Fruit fly (Drosophila melanogaster) whole organism, embryonic: Measurements from ENCODE around the gene Glys.

Experiments used
- Atf3 ChIP-seq: fragments of 200-800 bp; sonication (Bioruptor generic); optimal IDR thresholded peaks from 3 replicates; lab custom pipeline; 2016; ENCODE audit warnings: missing biosample characterization, missing genetic modification characterization
- Bdp1 ChIP-seq: fragments of 200-800 bp; sonication (Bioruptor generic); optimal IDR thresholded peaks from 3 replicates; lab custom pipeline; 2016; ENCODE audit warnings: missing biosample characterization, missing genetic modification characterization
- BtbVII ChIP-seq: fragments of 200-800 bp; sonication (Bioruptor generic); optimal IDR thresholded peaks from 3 replicates; lab custom pipeline; 2017; ENCODE audit warnings: missing biosample characterization, mild to moderate bottlenecking, missing genetic modification characterization
- CG10267 ChIP-seq: fragments of 200-800 bp; sonication (Bioruptor generic); optimal IDR thresholded peaks from 2 replicates; lab custom pipeline; 2018; ENCODE audit warnings: missing biosample characterization, mild to moderate bottlenecking, missing genetic modification characterization, moderate library complexity
- CG10979 ChIP-seq: fragments of 200-800 bp; sonication (Bioruptor generic); optimal IDR thresholded peaks from 2 replicates; lab custom pipeline; 2018; ENCODE audit warnings: missing biosample characterization, mild to moderate bottlenecking, missing genetic modification characterization, moderate library complexity
- CG11723 ChIP-seq: fragments of 200-800 bp; sonication (Bioruptor generic); optimal IDR thresholded peaks from 2 replicates; lab custom pipeline; 2017; ENCODE audit warnings: missing biosample characterization, mild to moderate bottlenecking, missing genetic modification characterization
- CG13296 ChIP-seq: fragments of 200-800 bp; sonication (Bioruptor generic); optimal IDR thresholded peaks from 3 replicates; lab custom pipeline; 2018; ENCODE audit warnings: missing biosample characterization, mild to moderate bottlenecking, missing genetic modification characterization
- CG13424 ChIP-seq: fragments of 200-800 bp; sonication (Bioruptor generic); optimal IDR thresholded peaks from 2 replicates; lab custom pipeline; 2019; ENCODE audit warnings: missing biosample characterization, mild to moderate bottlenecking, missing genetic modification characterization, moderate library complexity
- CG17385 ChIP-seq: fragments of 200-800 bp; sonication (Bioruptor generic); optimal IDR thresholded peaks from 3 replicates; lab custom pipeline; 2018; ENCODE audit warnings: missing biosample characterization, mild to moderate bottlenecking, missing genetic modification characterization
- CG17568 ChIP-seq: fragments of 200-800 bp; sonication (Bioruptor generic); optimal IDR thresholded peaks from 2 replicates; lab custom pipeline; 2018; ENCODE audit warnings: missing biosample characterization, mild to moderate bottlenecking, missing genetic modification characterization, moderate library complexity
- CG18764 ChIP-seq: fragments of 200-800 bp; sonication (Bioruptor generic); optimal IDR thresholded peaks from 3 replicates; lab custom pipeline; 2016; ENCODE audit warnings: missing biosample characterization, missing genetic modification characterization
- CG30403 ChIP-seq: fragments of 200-800 bp; sonication (Bioruptor generic); optimal IDR thresholded peaks from 3 replicates; lab custom pipeline; 2016; ENCODE audit warnings: missing biosample characterization, missing genetic modification characterization
- CG4730 ChIP-seq: fragments of 200-800 bp; sonication (Bioruptor generic); IDR thresholded peaks from 2 replicates; pipeline ENCODE4 v1.3.6; 2022; ENCODE audit warnings: missing biosample characterization, missing genetic modification characterization
- CG6683 ChIP-seq: fragments of 200-800 bp; sonication (Bioruptor generic); optimal IDR thresholded peaks from 2 replicates; lab custom pipeline; 2017; ENCODE audit warnings: missing biosample characterization, mild to moderate bottlenecking, missing genetic modification characterization, missing genetic modification reagents
- CG6854 ChIP-seq: fragments of 200-800 bp; sonication (Bioruptor generic); optimal IDR thresholded peaks from 3 replicates; lab custom pipeline; 2017; ENCODE audit warnings: missing biosample characterization, mild to moderate bottlenecking, missing genetic modification characterization
- CG7372 ChIP-seq: fragments of 200-800 bp; sonication (Bioruptor generic); IDR thresholded peaks from 2 replicates; pipeline ENCODE4 v1.3.6; 2022; ENCODE audit warnings: missing biosample characterization, missing genetic modification characterization
- CG7745 ChIP-seq: fragments of 200-800 bp; sonication (Bioruptor generic); optimal IDR thresholded peaks from 2 replicates; lab custom pipeline; 2018; ENCODE audit warnings: missing biosample characterization, mild to moderate bottlenecking, missing genetic modification characterization, moderate library complexity
- CG7928 ChIP-seq: fragments of 200-800 bp; sonication (Bioruptor generic); optimal IDR thresholded peaks from 2 replicates; lab custom pipeline; 2017; ENCODE audit warnings: missing biosample characterization, mild to moderate bottlenecking, missing genetic modification characterization
- CG8089 ChIP-seq: fragments of 200-800 bp; sonication (Bioruptor generic); optimal IDR thresholded peaks from 3 replicates; lab custom pipeline; 2016; ENCODE audit warnings: missing biosample characterization, missing genetic modification characterization
- CG9437 ChIP-seq: fragments of 200-800 bp; sonication (Bioruptor generic); optimal IDR thresholded peaks from 2 replicates; lab custom pipeline; 2018; ENCODE audit warnings: missing biosample characterization, mild to moderate bottlenecking, missing genetic modification characterization
- Dref ChIP-seq: fragments of 200-800 bp; sonication (Bioruptor generic); IDR thresholded peaks from 2 replicates; pipeline ENCODE4 v1.3.6; 2022; ENCODE audit warnings: missing biosample characterization, missing genetic modification characterization
- E2f2 ChIP-seq: fragments of 200-800 bp; sonication (Bioruptor generic); IDR thresholded peaks from 2 replicates; pipeline ENCODE4 v1.3.6; 2022; ENCODE audit warnings: missing biosample characterization, missing genetic modification characterization
- Mad ChIP-seq: fragments of 200-800 bp; sonication (Bioruptor generic); optimal IDR thresholded peaks from 2 replicates; lab custom pipeline; 2016; ENCODE audit warnings: missing biosample characterization, missing genetic modification characterization
- Meics ChIP-seq: fragments of 200-800 bp; sonication (Bioruptor generic); optimal IDR thresholded peaks from 2 replicates; lab custom pipeline; 2017; ENCODE audit warnings: missing biosample characterization, mild to moderate bottlenecking, missing genetic modification characterization
- Sox102F ChIP-seq: fragments of 200-800 bp; sonication (Bioruptor generic); optimal IDR thresholded peaks from 2 replicates; lab custom pipeline; 2018; ENCODE audit warnings: missing biosample characterization, mild to moderate bottlenecking, missing genetic modification characterization, moderate library complexity
- Sry-β ChIP-seq: fragments of 200-800 bp; sonication (Bioruptor generic); optimal IDR thresholded peaks from 2 replicates; lab custom pipeline; 2018; ENCODE audit warnings: missing biosample characterization, mild to moderate bottlenecking, missing genetic modification characterization, moderate library complexity
- Vsx1 ChIP-seq: fragments of 200-800 bp; sonication (Bioruptor generic); optimal IDR thresholded peaks from 2 replicates; lab custom pipeline; 2017; ENCODE audit warnings: missing biosample characterization, mild to moderate bottlenecking, missing genetic modification characterization, missing genetic modification reagents
- ac ChIP-seq: fragments of 200-800 bp; sonication (Bioruptor generic); optimal IDR thresholded peaks from 3 replicates; lab custom pipeline; 2017; ENCODE audit warnings: missing biosample characterization, mild to moderate bottlenecking, missing genetic modification characterization
- bab2 ChIP-seq: fragments of 200-800 bp; sonication (Bioruptor generic); optimal IDR thresholded peaks from 2 replicates; lab custom pipeline; 2016; ENCODE audit warnings: missing biosample characterization, missing genetic modification characterization
- bowl ChIP-seq: fragments of 200-800 bp; sonication (Bioruptor generic); IDR thresholded peaks from 2 replicates; pipeline ENCODE4 v1.3.6; 2022; ENCODE audit warnings: missing biosample characterization, missing genetic modification characterization
- bsh ChIP-seq, 2 experiments: fragments of 200-800 bp; sonication (Bioruptor generic); optimal IDR thresholded peaks; 2 replicates each; lab custom pipeline; 2017 to 2018; ENCODE audit warnings: mild to moderate bottlenecking in 2 of 2, missing biosample characterization in 2 of 2, missing genetic modification characterization in 2 of 2, moderate library complexity in 1 of 2
- cad ChIP-seq: fragments of >200 bp; optimal IDR thresholded peaks from 2 replicates; lab custom pipeline; 2017; ENCODE audit warnings: missing biosample characterization, missing genetic modification characterization
- da ChIP-seq: fragments of 200-800 bp; sonication (Bioruptor generic); optimal IDR thresholded peaks from 2 replicates; lab custom pipeline; 2016; ENCODE audit warnings: missing biosample characterization, missing genetic modification characterization
- dysf ChIP-seq: fragments of 200-800 bp; sonication (Bioruptor generic); IDR thresholded peaks from 3 replicates; pipeline ENCODE4 v1.3.6; 2022; ENCODE audit warnings: missing biosample characterization, missing genetic modification characterization
- esg ChIP-seq: fragments of 200-800 bp; sonication (Bioruptor generic); conservative IDR thresholded peaks from 2 replicates; pipeline ENCODE4 v1.3.6; 2022; ENCODE audit warnings: missing biosample characterization, missing genetic modification characterization
- exex ChIP-seq: fragments of 200-800 bp; sonication (Bioruptor generic); optimal IDR thresholded peaks from 4 replicates; lab custom pipeline; 2018; ENCODE audit warnings: missing biosample characterization, mild to moderate bottlenecking, missing genetic modification characterization, moderate library complexity
- gcm ChIP-seq: fragments of 200-800 bp; sonication (Bioruptor generic); optimal IDR thresholded peaks from 2 replicates; lab custom pipeline; 2019; ENCODE audit warnings: missing biosample characterization, mild to moderate bottlenecking, missing genetic modification characterization, moderate library complexity
- ham ChIP-seq: fragments of 200-800 bp; sonication (Bioruptor generic); IDR thresholded peaks from 2 replicates; pipeline ENCODE4 v1.3.6; 2022; ENCODE audit warnings: missing biosample characterization, missing genetic modification characterization
- hb ChIP-seq: fragments of 200-800 bp; sonication (Bioruptor generic); IDR thresholded peaks from 3 replicates; pipeline ENCODE4 v1.3.6; 2022; ENCODE audit warnings: missing biosample characterization, missing genetic modification characterization; ENCODE audit not compliant: partially characterized antibody
- her ChIP-seq: fragments of 200-800 bp; sonication (Bioruptor generic); optimal IDR thresholded peaks from 2 replicates; lab custom pipeline; 2016; ENCODE audit warnings: missing biosample characterization, missing genetic modification characterization
- hkb ChIP-seq, 2 experiments: fragments of 200-800 bp in 1 of 2; fragments of >200 bp in 1 of 2; sonication (Bioruptor generic) in 1 of 2; IDR thresholded peaks in 1 of 2; optimal IDR thresholded peaks in 1 of 2; 2 replicates each; pipeline versions ENCODE4 v1.3.6 to Lab custom; 2017 to 2022; ENCODE audit warnings: missing biosample characterization in 1 of 2, missing genetic modification characterization in 1 of 2
- ind ChIP-seq: fragments of 200-800 bp; sonication (Bioruptor generic); optimal IDR thresholded peaks from 3 replicates; lab custom pipeline; 2016; ENCODE audit warnings: missing biosample characterization, missing genetic modification characterization
- kni ChIP-seq: fragments of 200-800 bp; sonication (Bioruptor generic); optimal IDR thresholded peaks from 3 replicates; lab custom pipeline; 2017; ENCODE audit warnings: mild to moderate bottlenecking, missing biosample characterization, missing genetic modification reagents, missing genetic modification characterization
- lbe ChIP-seq: fragments of 200-800 bp; sonication (Bioruptor generic); optimal IDR thresholded peaks from 2 replicates; lab custom pipeline; 2016; ENCODE audit warnings: missing biosample characterization, mild to moderate bottlenecking, missing genetic modification characterization
- lola ChIP-seq, 3 experiments: fragments of >200 bp in 2 of 3; fragments of 200-800 bp in 1 of 3; sonication (Bioruptor generic) in 1 of 3; optimal IDR thresholded peaks; 2 replicates each; lab custom pipeline; 2017 to 2019; ENCODE audit warnings: missing biosample characterization in 3 of 3, missing genetic modification characterization in 3 of 3, mild to moderate bottlenecking in 1 of 3, moderate library complexity in 1 of 3
- odd ChIP-seq: fragments of 200-800 bp; sonication (Bioruptor generic); optimal IDR thresholded peaks from 2 replicates; lab custom pipeline; 2017; ENCODE audit warnings: missing biosample characterization, mild to moderate bottlenecking, missing genetic modification characterization
- pb ChIP-seq: fragments of 200-800 bp; sonication (Bioruptor generic); optimal IDR thresholded peaks from 3 replicates; lab custom pipeline; 2016; ENCODE audit warnings: missing biosample characterization, missing genetic modification characterization
- sna ChIP-seq: fragments of 200-800 bp; sonication (Bioruptor generic); IDR thresholded peaks from 2 replicates; pipeline ENCODE4 v1.3.6; 2022; ENCODE audit warnings: missing biosample characterization, missing genetic modification characterization; ENCODE audit not compliant: partially characterized antibody
- toy ChIP-seq: fragments of 200-800 bp; sonication (Bioruptor generic); IDR thresholded peaks from 2 replicates; pipeline ENCODE4 v1.3.6; 2022; ENCODE audit warnings: missing biosample characterization, missing genetic modification characterization
- zen ChIP-seq: fragments of 200-800 bp; sonication (Bioruptor generic); optimal IDR thresholded peaks from 3 replicates; lab custom pipeline; 2018; ENCODE audit warnings: missing biosample characterization, mild to moderate bottlenecking, missing genetic modification characterization, moderate library complexity

The Glys gene

DNA sequence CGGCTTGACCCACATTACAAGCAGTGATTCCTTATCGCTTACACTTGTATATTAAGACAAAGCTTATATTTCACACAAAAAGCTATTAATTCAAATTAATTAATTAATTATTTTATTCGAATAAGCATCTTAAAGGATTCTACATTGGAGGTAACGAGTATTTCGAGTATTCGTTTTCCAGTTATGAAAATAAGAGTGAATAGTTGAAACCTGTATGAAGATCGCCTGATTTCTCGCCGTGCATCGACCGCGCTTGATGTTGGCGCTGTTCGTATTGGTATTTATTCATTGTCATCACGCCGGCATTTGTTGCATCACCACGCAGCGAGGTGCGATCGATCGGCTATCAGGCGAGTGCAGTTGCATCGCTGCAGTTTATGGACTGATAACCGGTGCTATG is 1.8 kb downstream of the Glys start (continued):
- TF ChIP-seq CG11723 (GFP tag; lab: Kevin White, UChicago) (no peak), exex (tag; lab: Kevin White, UChicago) (no peak), Atf3 (no peak), sna (GFP tag; lab: Robert Waterston, UW) (no peak), gcm (GFP tag; lab: Kevin White, UChicago) (peak; percentile 47), CG13296 (GFP tag; lab: Kevin White, UChicago) (peak; percentile 10), lola (GFP tag; optimal IDR thresholded peaks at IDR 0.05; lab: Kevin White, UChicago) (peak in 1 of 3 experiments; percentile 30), bab2 (GFP tag; lab: Kevin White, UChicago) (peak; percentile 12), CG7928 (GFP tag; lab: Kevin White, UChicago) (no peak), CG6854 (GFP tag; lab: Kevin White, UChicago) (no peak), kni (GFP tag; lab: Kevin White, UChicago) (no peak), dysf (GFP tag; lab: Robert Waterston, UW) (peak; percentile 79), CG7372 (no peak; the same call in 1 of the 2 replicates), CG10267 (tag; lab: Kevin White, UChicago) (peak; percentile 38), lbe (GFP tag; lab: Kevin White, UChicago) (no peak), CG4730 (GFP tag; lab: Robert Waterston, UW) (peak; percentile 48; the same call in 1 of the 2 replicates), hkb (optimal IDR thresholded peaks at IDR 0.05; lab: Kevin White, UChicago) (no peak), hkb (GFP tag; IDR thresholded peaks at IDR 0.05; lab: Robert Waterston, UW) (peak; percentile 75), CG6683 (GFP tag; lab: Kevin White, UChicago) (no peak), CG8089 (GFP tag; lab: Kevin White, UChicago) (no peak), CG30403 (peak; percentile 48), ac (no peak), zen (tag; lab: Kevin White, UChicago) (no peak), Sox102F (GFP tag; lab: Kevin White, UChicago) (peak; percentile 68), odd (no peak), Meics (peak; percentile 57), Mad (no peak), cad (no peak), CG7745 (tag; lab: Kevin White, UChicago) (no peak), Vsx1 (GFP tag; lab: Kevin White, UChicago) (no peak), CG9437 (GFP tag; lab: Kevin White, UChicago) (peak; percentile 7), bowl (no peak), E2f2 (GFP tag; lab: Robert Waterston, UW) (peak; percentile 45), da (GFP tag; lab: Kevin White, UChicago) (no peak), CG13424 (tag; lab: Kevin White, UChicago) (peak; percentile 57), esg (GFP tag; lab: Robert Waterston, UW) (peak; percentile 24; the same call in 1 of the 2 replicates), BtbVII (no peak), bsh (GFP tag; optimal IDR thresholded peaks at IDR 0.05; lab: Kevin White, UChicago) (peak in 1 of 2 experiments; percentile 69), Dref (GFP tag; lab: Robert Waterston, UW) (no peak), ham (GFP tag; lab: Robert Waterston, UW) (no peak), her (GFP tag; lab: Kevin White, UChicago) (no peak), CG17568 (GFP tag; lab: Kevin White, UChicago) (no peak), toy (no peak), CG17385 (GFP tag; lab: Kevin White, UChicago) (peak; percentile 47), CG18764 (GFP tag; lab: Kevin White, UChicago) (no peak), ind (GFP tag; lab: Kevin White, UChicago) (peak; percentile 57), CG10979 (tag; lab: Kevin White, UChicago) (peak; percentile 45), Bdp1 (no peak), hb (GFP tag; lab: Robert Waterston, UW) (no peak), Sry-β (GFP tag; lab: Kevin White, UChicago) (no peak), pb (GFP tag; lab: Kevin White, UChicago) (no peak)
